Worm (Caenorhabditis elegans) whole organism, L3 larva: Measurements from ENCODE around the gene ech-4.

ENCODE experiments used
- R02D3.7 ChIP-seq: fragments of 150-350 bp; optimal IDR thresholded peaks from 2 replicates; lab custom pipeline; 2014; ENCODE audit warnings: missing biosample characterization, missing genetic modification characterization
- ZK546.5 ChIP-seq: sonication (generic microtip); optimal IDR thresholded peaks from 2 replicates; lab custom pipeline; 2017; ENCODE audit warnings: missing biosample characterization, missing genetic modification characterization
- aly-2 ChIP-seq: fragments of 150-350 bp; optimal IDR thresholded peaks from 2 replicates; lab custom pipeline; 2014; ENCODE audit warnings: missing biosample characterization, missing genetic modification characterization
- ama-1 ChIP-seq: fragments of 150-350 bp; optimal IDR thresholded peaks from 2 replicates; lab custom pipeline; 2018
- ceh-16 ChIP-seq: sonication (generic microtip); optimal IDR thresholded peaks from 2 replicates; lab custom pipeline; 2017; ENCODE audit warnings: missing biosample characterization, missing genetic modification characterization
- ceh-28 ChIP-seq: fragments of 150-350 bp; optimal IDR thresholded peaks from 2 replicates; lab custom pipeline; 2014; ENCODE audit warnings: missing biosample characterization, missing genetic modification reagents, missing genetic modification characterization
- ceh-82 ChIP-seq: fragments of 150-350 bp; optimal IDR thresholded peaks from 2 replicates; lab custom pipeline; 2014; ENCODE audit warnings: missing biosample characterization, missing genetic modification characterization
- ceh-9 ChIP-seq: sonication (generic microtip); optimal IDR thresholded peaks from 2 replicates; lab custom pipeline; 2018; ENCODE audit warnings: missing biosample characterization, missing genetic modification characterization
- daf-12 ChIP-seq: fragments of 150-350 bp; optimal IDR thresholded peaks from 2 replicates; lab custom pipeline; 2014; ENCODE audit warnings: missing biosample characterization, missing genetic modification reagents, missing genetic modification characterization
- egl-27 ChIP-seq: sonication (generic microtip); optimal IDR thresholded peaks from 4 replicates; lab custom pipeline; 2017; ENCODE audit warnings: missing biosample characterization, missing genetic modification reagents, missing genetic modification characterization
- egl-5 ChIP-seq: fragments of 150-350 bp; optimal IDR thresholded peaks from 2 replicates; lab custom pipeline; 2017; ENCODE audit warnings: missing biosample characterization, missing genetic modification reagents, missing genetic modification characterization, inconsistent platforms
- elt-1 ChIP-seq: fragments of 150-350 bp; optimal IDR thresholded peaks from 2 replicates; lab custom pipeline; 2014; ENCODE audit warnings: missing biosample characterization, missing genetic modification characterization
- elt-2 ChIP-seq: sonication (generic microtip); optimal IDR thresholded peaks from 2 replicates; lab custom pipeline; 2016; ENCODE audit warnings: missing genetic modification reagents, mild to moderate bottlenecking, missing genetic modification characterization, missing compliant biosample characterization
- elt-3 ChIP-seq, 3 experiments: fragments of 150-350 bp in 1 of 3; sonication (generic microtip) in 2 of 3; optimal IDR thresholded peaks; 2 replicates in 2 of 3; 4 replicates in 1 of 3; lab custom pipeline; 2014 to 2017; ENCODE audit warnings: missing biosample characterization in 3 of 3, missing genetic modification characterization in 3 of 3
- eor-1 ChIP-seq, 2 experiments: fragments of 150-350 bp; optimal IDR thresholded peaks; 2 replicates each; lab custom pipeline; 2014 to 2018; ENCODE audit warnings: missing biosample characterization in 2 of 2, missing genetic modification characterization in 2 of 2
- fkh-10 ChIP-seq: sonication (generic microtip); optimal IDR thresholded peaks from 2 replicates; lab custom pipeline; 2017; ENCODE audit warnings: missing biosample characterization, missing genetic modification reagents, missing genetic modification characterization
- fkh-2 ChIP-seq: fragments of 150-350 bp; optimal IDR thresholded peaks from 2 replicates; lab custom pipeline; 2014; ENCODE audit warnings: missing biosample characterization, missing genetic modification reagents, missing genetic modification characterization
- fos-1 ChIP-seq: fragments of 150-350 bp; optimal IDR thresholded peaks from 2 replicates; lab custom pipeline; 2014; ENCODE audit warnings: missing biosample characterization, missing genetic modification characterization
- hmg-11 ChIP-seq: sonication (generic microtip); optimal IDR thresholded peaks from 2 replicates; lab custom pipeline; 2016; ENCODE audit warnings: missing genetic modification characterization, missing compliant biosample characterization
- jun-1 ChIP-seq: fragments of 150-350 bp; optimal IDR thresholded peaks from 2 replicates; lab custom pipeline; 2014; ENCODE audit warnings: missing biosample characterization, missing genetic modification reagents, missing genetic modification characterization
- lin-15B ChIP-seq: fragments of 150-350 bp; optimal IDR thresholded peaks from 2 replicates; lab custom pipeline; 2014; ENCODE audit warnings: missing biosample characterization, missing genetic modification characterization
- lin-39 ChIP-seq: fragments of 150-350 bp; optimal IDR thresholded peaks from 2 replicates; lab custom pipeline; 2018; ENCODE audit warnings: missing biosample characterization, missing genetic modification reagents, missing genetic modification characterization
- lsy-12 ChIP-seq: sonication (generic microtip); optimal IDR thresholded peaks from 2 replicates; lab custom pipeline; 2016; ENCODE audit warnings: mild to moderate bottlenecking, missing genetic modification characterization, missing compliant biosample characterization
- mdl-1 ChIP-seq: fragments of 150-350 bp; optimal IDR thresholded peaks from 2 replicates; lab custom pipeline; 2014; ENCODE audit warnings: missing biosample characterization, missing genetic modification characterization
- mml-1 ChIP-seq: fragments of 150-350 bp; sonication (generic microtip); optimal IDR thresholded peaks from 3 replicates; lab custom pipeline; 2014; ENCODE audit warnings: missing biosample characterization, missing genetic modification characterization
- nfya-1 ChIP-seq: sonication (generic microtip); optimal IDR thresholded peaks from 2 replicates; lab custom pipeline; 2017; ENCODE audit warnings: missing genetic modification characterization, mild to moderate bottlenecking, missing compliant biosample characterization, antibody characterized with exemption, moderate library complexity; ENCODE audit not compliant: insufficient read depth
- nhr-11 ChIP-seq: fragments of 150-350 bp; optimal IDR thresholded peaks from 2 replicates; lab custom pipeline; 2014; ENCODE audit warnings: missing biosample characterization, missing genetic modification characterization
- nhr-12 ChIP-seq: fragments of 150-350 bp; optimal IDR thresholded peaks from 2 replicates; lab custom pipeline; 2014; ENCODE audit warnings: missing biosample characterization, missing genetic modification characterization
- nhr-23 ChIP-seq: fragments of 150-350 bp; optimal IDR thresholded peaks from 2 replicates; lab custom pipeline; 2014; ENCODE audit warnings: missing biosample characterization, missing genetic modification reagents, missing genetic modification characterization
- nhr-237 ChIP-seq: fragments of 150-350 bp; optimal IDR thresholded peaks from 2 replicates; lab custom pipeline; 2014; ENCODE audit warnings: missing biosample characterization, missing genetic modification characterization
- nhr-25 ChIP-seq: sonication (generic microtip); optimal IDR thresholded peaks from 2 replicates; lab custom pipeline; 2017; ENCODE audit warnings: missing biosample characterization, missing genetic modification characterization
- nhr-28 ChIP-seq: fragments of 150-350 bp; optimal IDR thresholded peaks from 2 replicates; lab custom pipeline; 2014; ENCODE audit warnings: missing biosample characterization, missing genetic modification characterization
- nhr-43 ChIP-seq: sonication (generic microtip); optimal IDR thresholded peaks from 2 replicates; lab custom pipeline; 2016; ENCODE audit warnings: mild to moderate bottlenecking, missing genetic modification characterization, missing compliant biosample characterization; ENCODE audit not compliant: poor library complexity, severe bottlenecking
- nhr-67 ChIP-seq: fragments of 150-350 bp; optimal IDR thresholded peaks from 2 replicates; lab custom pipeline; 2014; ENCODE audit warnings: missing biosample characterization, missing genetic modification characterization
- nhr-76 ChIP-seq: fragments of 150-350 bp; sonication (generic microtip); optimal IDR thresholded peaks from 5 replicates; lab custom pipeline; 2014; ENCODE audit warnings: missing biosample characterization, missing genetic modification characterization
- nhr-77 ChIP-seq: fragments of 150-350 bp; optimal IDR thresholded peaks from 2 replicates; lab custom pipeline; 2014; ENCODE audit warnings: missing biosample characterization, missing genetic modification characterization
- pha-4 ChIP-seq: fragments of 150-350 bp; optimal IDR thresholded peaks from 2 replicates; lab custom pipeline; 2014; ENCODE audit warnings: missing biosample characterization, missing genetic modification reagents, missing genetic modification characterization
- pqm-1 ChIP-seq: fragments of 150-350 bp; optimal IDR thresholded peaks from 2 replicates; lab custom pipeline; 2017; ENCODE audit warnings: missing biosample characterization, missing genetic modification characterization, inconsistent platforms
- sea-2 ChIP-seq: fragments of 150-350 bp; sonication (generic microtip); optimal IDR thresholded peaks from 4 replicates; lab custom pipeline; 2014; ENCODE audit warnings: missing biosample characterization, missing genetic modification reagents, missing genetic modification characterization
- skn-1 ChIP-seq: fragments of 150-350 bp; optimal IDR thresholded peaks from 2 replicates; lab custom pipeline; 2014; ENCODE audit warnings: missing biosample characterization, missing genetic modification characterization
- snpc-4 ChIP-seq: fragments of 150-350 bp; optimal IDR thresholded peaks from 2 replicates; lab custom pipeline; 2014; ENCODE audit warnings: missing biosample characterization, missing genetic modification characterization
- tbx-2 ChIP-seq: sonication (generic microtip); optimal IDR thresholded peaks from 2 replicates; lab custom pipeline; 2016; ENCODE audit warnings: mild to moderate bottlenecking, missing genetic modification characterization, missing compliant biosample characterization
- unc-39 ChIP-seq: sonication (generic microtip); optimal IDR thresholded peaks from 4 replicates; lab custom pipeline; 2017; ENCODE audit warnings: missing biosample characterization, missing genetic modification characterization
- unc-62 ChIP-seq: fragments of 150-350 bp; sonication (generic microtip); optimal IDR thresholded peaks from 4 replicates; lab custom pipeline; 2014; ENCODE audit warnings: missing biosample characterization, missing genetic modification reagents, missing genetic modification characterization
- zag-1 ChIP-seq: fragments of 150-350 bp; optimal IDR thresholded peaks from 2 replicates; lab custom pipeline; 2014; ENCODE audit warnings: missing biosample characterization, missing genetic modification characterization
- ztf-11 ChIP-seq: fragments of 150-350 bp; optimal IDR thresholded peaks from 2 replicates; lab custom pipeline; 2014; ENCODE audit warnings: missing biosample characterization, missing genetic modification characterization
- ztf-4 ChIP-seq: fragments of 150-350 bp; optimal IDR thresholded peaks from 2 replicates; lab custom pipeline; 2014; ENCODE audit warnings: missing biosample characterization, missing genetic modification characterization

Gene ech-4

ce11 chrII:10867219-10867618 lies 46.4 kb downstream of the ech-4 start:
- TF ChIP-seq pqm-1 (peak; percentile 64), R02D3.7 (tag; lab: Kevin White, UChicago) (no peak), nhr-43 (tag; lab: Kevin White, UChicago) (no peak), nfya-1 (tag; lab: Kevin White, UChicago) (peak; percentile 43), ceh-82 (tag; lab: Kevin White, UChicago) (no peak), pha-4 (peak; percentile 57), mdl-1 (tag; lab: Kevin White, UChicago) (no peak), hmg-11 (peak; percentile 35), elt-2 (tag; lab: Kevin White, UChicago) (peak; percentile 55), elt-1 (no peak)

DNA sequence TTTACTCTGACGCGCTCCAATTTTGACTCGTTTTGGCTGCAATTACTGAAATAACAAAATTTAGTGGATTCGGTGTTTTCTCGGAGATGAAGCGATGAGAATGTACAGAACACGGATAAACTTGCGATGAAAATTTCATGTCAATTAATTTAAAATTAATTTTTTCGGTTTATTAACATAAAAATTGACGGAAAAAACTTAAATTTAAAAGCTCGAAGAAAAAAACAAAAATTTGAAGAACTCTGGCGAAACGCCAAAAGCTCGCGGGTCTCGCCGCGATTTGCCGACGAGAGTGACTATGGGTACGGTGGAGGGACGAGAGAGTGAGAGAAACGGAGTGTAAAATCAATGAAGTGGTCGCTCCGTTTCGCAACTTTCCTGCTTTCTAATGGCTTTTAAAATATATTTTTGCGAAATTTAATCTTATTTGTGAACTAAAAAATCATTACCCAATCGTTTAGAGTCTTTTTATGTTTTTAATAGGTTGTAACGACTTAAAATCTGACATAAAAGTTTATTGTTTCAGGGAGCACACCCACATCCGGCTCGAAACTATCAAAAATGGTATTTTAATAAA lies 47.9 kb downstream of the ech-4 start, which contains the start of the genes gmps-1 and cap-2:
gmps-1 (minus strand) TSS at position 51 of the 577 bp plus-strand sequence.
cap-2 (plus strand) TSS at position 527 of the 577 bp plus-strand sequence.
- TF ChIP-seq jun-1 (tag; lab: Kevin White, UChicago) (peak; percentile 95), nhr-67 (peak; percentile 11), mdl-1 (tag; lab: Kevin White, UChicago) (no peak), pha-4 (peak; percentile 91), daf-12 (no peak), nhr-237 (tag; lab: Kevin White, UChicago) (no peak), fkh-10 (peak; percentile 88), nhr-76 (tag; lab: Kevin White, UChicago) (no peak), ama-1 (lab: Kevin White, UChicago) (peak; percentile 77), tbx-2 (tag; lab: Kevin White, UChicago) (peak; percentile 94), sea-2 (GFP tag; lab: Kevin White, UChicago) (no peak), nfya-1 (tag; lab: Kevin White, UChicago) (peak; percentile 99), fkh-2 (tag; lab: Kevin White, UChicago) (no peak), nhr-77 (tag; lab: Kevin White, UChicago) (peak; percentile 91), pqm-1 (peak; percentile 74), fos-1 (tag; lab: Kevin White, UChicago) (no peak), nhr-11 (tag; lab: Kevin White, UChicago) (peak; percentile 74), skn-1 (tag; lab: Kevin White, UChicago) (peak; percentile 90), ztf-4 (tag; lab: Kevin White, UChicago) (peak; percentile 55), ceh-9 (no peak), egl-5 (peak; percentile 90), ztf-11 (tag; lab: Kevin White, UChicago) (no peak), unc-62 (GFP tag; lab: Kevin White, UChicago) (peak; percentile 73), zag-1 (tag; lab: Kevin White, UChicago) (peak; percentile 68), nhr-28 (tag; lab: Kevin White, UChicago) (peak; percentile 68), elt-2 (tag; lab: Kevin White, UChicago) (peak; percentile 72), hmg-11 (peak; percentile 96), lin-39 (peak; percentile 97), ceh-28 (peak; percentile 98), unc-39 (no peak), nhr-23 (tag; lab: Kevin White, UChicago) (peak; percentile 97), lsy-12 (peak; percentile 97), mml-1 (tag; lab: Kevin White, UChicago) (no peak), nhr-43 (tag; lab: Kevin White, UChicago) (peak; percentile 96), nhr-25 (peak; percentile 93), elt-3 (tag; optimal IDR thresholded peaks at IDR 0.05; lab: Kevin White, UChicago) (peak in 1 of 3 experiments; percentile 35), ceh-16 (no peak), R02D3.7 (tag; lab: Kevin White, UChicago) (peak; percentile 98), ZK546.5 (peak; percentile 54), nhr-12 (tag; lab: Kevin White, UChicago) (no peak), ceh-82 (tag; lab: Kevin White, UChicago) (peak; percentile 95), lin-15B (peak; percentile 93), elt-1 (peak; percentile 84), eor-1 (tag; optimal IDR thresholded peaks at IDR 0.05; lab: Kevin White, UChicago) (peak in 1 of 2 experiments; percentile 38), aly-2 (tag; lab: Kevin White, UChicago) (peak; percentile 54), snpc-4 (tag; lab: Kevin White, UChicago) (peak; percentile 79), egl-27 (tag; lab: Kevin White, UChicago) (peak; percentile 80)
